Worm (Caenorhabditis elegans) whole organism, late embryonic: ENCODE results near the gene nrf-6.

Source experiments
- C08G9.2 ChIP-seq: sonication (generic microtip); optimal IDR thresholded peaks from 2 replicates; lab custom pipeline; 2016; ENCODE audit warnings: mild to moderate bottlenecking, missing genetic modification characterization, moderate library complexity, missing compliant biosample characterization
- T23F11.4 ChIP-seq: fragments of 200-800 bp; sonication (Bioruptor generic); optimal IDR thresholded peaks from 2 replicates; lab custom pipeline; 2018; ENCODE audit warnings: mild to moderate bottlenecking, missing genetic modification characterization, missing compliant biosample characterization
- ama-1 ChIP-seq: fragments of 150-350 bp; optimal IDR thresholded peaks from 2 replicates; lab custom pipeline; 2014
- lin-11 ChIP-seq: fragments of 200-800 bp; sonication (Bioruptor generic); optimal IDR thresholded peaks from 2 replicates; lab custom pipeline; 2018; ENCODE audit warnings: mild to moderate bottlenecking, missing genetic modification characterization, missing compliant biosample characterization
- nfya-1 ChIP-seq: sonication (generic microtip); optimal IDR thresholded peaks from 2 replicates; lab custom pipeline; 2017; ENCODE audit warnings: missing genetic modification characterization, mild to moderate bottlenecking, missing compliant biosample characterization, antibody characterized with exemption, moderate library complexity
- pha-4 ChIP-seq: fragments of 150-350 bp; optimal IDR thresholded peaks from 2 replicates; lab custom pipeline; 2018; ENCODE audit warnings: missing biosample characterization, missing genetic modification reagents, missing genetic modification characterization

ce11 chrII:8027663-8028062, 4.8 kb downstream of the nrf-6 start, which contains the start of gene swsn-7:
- TF ChIP-seq lin-11 (tag; lab: Kevin White, UChicago) (no peak), pha-4 (no peak), C08G9.2 (tag; lab: Kevin White, UChicago) (no peak), T23F11.4 (GFP tag; lab: Kevin White, UChicago) (no peak), ama-1 (lab: Kevin White, UChicago) (no peak), nfya-1 (no peak)
